Worm (Caenorhabditis elegans): ENCODE data around the gene his-72.

DNA sequence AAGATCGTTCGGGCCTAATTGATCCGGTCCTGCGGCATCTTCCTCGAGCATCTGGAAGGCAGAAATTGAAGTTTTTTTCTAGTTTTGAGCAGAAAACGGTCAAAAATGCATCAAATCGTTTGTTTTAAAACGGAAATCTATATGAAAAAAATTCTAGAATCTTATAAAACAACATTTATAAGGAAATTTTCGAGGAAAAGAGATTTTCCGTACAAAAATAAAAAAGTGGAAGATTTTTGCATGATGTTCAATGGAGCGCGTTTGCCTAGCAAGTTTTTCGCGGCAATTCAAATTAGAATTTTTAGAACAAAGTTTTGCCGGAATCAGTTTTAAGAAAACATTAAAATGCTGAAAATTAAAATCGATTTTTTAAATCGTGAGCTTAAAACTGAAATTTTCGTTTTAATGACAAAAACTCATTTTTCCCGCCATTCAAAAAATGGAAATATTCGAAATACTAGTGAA, 8.4 kb upstream of the his-72 start, which contains the start of gene pph-4.2:
- TF ChIP-seq daf-12 (tag; optimal IDR thresholded peaks at IDR 0.05), result no peak
- no peak for TF ChIP-seq lin-39 (tag; optimal IDR thresholded peaks at IDR 0.05)
- TF ChIP-seq zag-1 (tag; optimal IDR thresholded peaks at IDR 0.05), result no peak
- no peak for TF ChIP-seq lin-15B (tag; optimal IDR thresholded peaks at IDR 0.05)
- no peak for TF ChIP-seq F44E2.7 (GFP tag; IDR thresholded peaks at IDR 0.05)
- TF ChIP-seq dve-1 (tag; optimal IDR thresholded peaks at IDR 0.05; ENCODE audit: insufficient read depth), result peak; percentile 16

Data from whole organism, L4 larva.